Worm (Caenorhabditis elegans) whole organism, L4 larva: ENCODE results near the gene metl-2.
A peak's percentile ranks its signal among the peaks of the same experiment; 100 is the strongest.
"Not testable (repeated sequence)": the region's sequence is repeated elsewhere in the genome, so short reads cannot be mapped to it uniquely, and the experiment has no call there.

Source experiments
- F10B5.3 ChIP-seq: sonication (generic microtip); optimal IDR thresholded peaks from 2 replicates; lab custom pipeline; 2016; ENCODE audit warnings: mild to moderate bottlenecking, missing genetic modification characterization, missing compliant biosample characterization
- F37D6.2 ChIP-seq: sonication (generic microtip); optimal IDR thresholded peaks from 2 replicates; lab custom pipeline; 2016; ENCODE audit warnings: mild to moderate bottlenecking, missing genetic modification characterization, missing compliant biosample characterization
- F49E8.2 ChIP-seq: sonication (generic microtip); optimal IDR thresholded peaks from 2 replicates; lab custom pipeline; 2016; ENCODE audit warnings: missing compliant biosample characterization, mild to moderate bottlenecking, missing genetic modification characterization, borderline replicate concordance
- T26A8.4 ChIP-seq: fragments of 200-800 bp; sonication (Bioruptor generic); IDR thresholded peaks from 2 replicates; pipeline ENCODE4 v1.3.6; 2022; ENCODE audit warnings: missing genetic modification characterization, missing compliant biosample characterization
- Y48G9A.11 ChIP-seq: fragments of 200-800 bp; sonication (Bioruptor generic); IDR thresholded peaks from 2 replicates; pipeline ENCODE4 v1.3.6; 2022; ENCODE audit warnings: missing genetic modification reagents, missing genetic modification characterization, missing compliant biosample characterization
- Y75B8A.6 ChIP-seq: fragments of 200-800 bp; sonication (Bioruptor generic); IDR thresholded peaks from 2 replicates; pipeline ENCODE4 v1.3.6; 2022; ENCODE audit warnings: missing genetic modification reagents, missing genetic modification characterization, missing compliant biosample characterization
- aha-1 ChIP-seq: fragments of 150-350 bp; peaks from one replicate; lab custom pipeline; 2014; ENCODE audit warnings: missing biosample characterization, missing genetic modification characterization
- arid-1 ChIP-seq: fragments of 200-800 bp; sonication (Bioruptor generic); conservative IDR thresholded peaks from 2 replicates; pipeline ENCODE4 v1.3.6; 2022; ENCODE audit warnings: missing genetic modification reagents, missing genetic modification characterization, missing compliant biosample characterization
- attf-4 ChIP-seq: sonication (generic microtip); optimal IDR thresholded peaks from 3 replicates; lab custom pipeline; 2017; ENCODE audit warnings: missing biosample characterization, missing genetic modification characterization
- ceh-20 ChIP-seq: fragments of 200-800 bp; sonication (Bioruptor generic); IDR thresholded peaks from 2 replicates; pipeline ENCODE4 v1.3.6; 2022; ENCODE audit warnings: missing genetic modification reagents, missing genetic modification characterization, missing compliant biosample characterization
- ceh-44 ChIP-seq: fragments of 200-800 bp; sonication (Bioruptor generic); IDR thresholded peaks from 2 replicates; pipeline ENCODE4 v1.3.6; 2022; ENCODE audit warnings: missing genetic modification reagents, missing genetic modification characterization, missing compliant biosample characterization
- ctbp-1 ChIP-seq: fragments of 200-800 bp; sonication (Bioruptor generic); IDR thresholded peaks from 2 replicates; pipeline ENCODE4 v1.3.6; 2022; ENCODE audit warnings: missing genetic modification reagents, missing genetic modification characterization, missing compliant biosample characterization
- daf-19 ChIP-seq: fragments of 200-800 bp; sonication (Bioruptor generic); conservative IDR thresholded peaks from 2 replicates; pipeline ENCODE4 v1.3.6; 2022; ENCODE audit warnings: missing genetic modification characterization, missing compliant biosample characterization
- daf-8 ChIP-seq: fragments of 200-800 bp; sonication (Bioruptor generic); IDR thresholded peaks from 2 replicates; pipeline ENCODE4 v1.3.6; 2022; ENCODE audit warnings: missing genetic modification characterization, missing compliant biosample characterization
- dmd-9 ChIP-seq: fragments of 200-800 bp; sonication (Bioruptor generic); IDR thresholded peaks from 2 replicates; pipeline ENCODE4 v1.3.6; 2022; ENCODE audit warnings: missing genetic modification reagents, missing genetic modification characterization, missing compliant biosample characterization
- duxl-1 ChIP-seq: sonication (generic microtip); optimal IDR thresholded peaks from 2 replicates; lab custom pipeline; 2016; ENCODE audit warnings: mild to moderate bottlenecking, missing genetic modification characterization, moderate library complexity, missing compliant biosample characterization; ENCODE audit not compliant: poor library complexity
- egl-43 ChIP-seq: fragments of 200-800 bp; sonication (Bioruptor generic); IDR thresholded peaks from 2 replicates; pipeline ENCODE4 v1.3.6; 2022; ENCODE audit warnings: missing genetic modification reagents, missing genetic modification characterization, missing compliant biosample characterization
- fkh-10 ChIP-seq: fragments of 150-350 bp; optimal IDR thresholded peaks from 2 replicates; lab custom pipeline; 2014; ENCODE audit warnings: missing biosample characterization, missing genetic modification reagents, missing genetic modification characterization
- gei-8 ChIP-seq: fragments of 200-800 bp; sonication (Bioruptor generic); optimal IDR thresholded peaks from 2 replicates; lab custom pipeline; 2018; ENCODE audit warnings: mild to moderate bottlenecking, missing genetic modification characterization, missing compliant biosample characterization
- hlh-11 ChIP-seq: fragments of 200-800 bp; sonication (Bioruptor generic); optimal IDR thresholded peaks from 2 replicates; lab custom pipeline; 2018; ENCODE audit warnings: mild to moderate bottlenecking, missing genetic modification characterization, missing compliant biosample characterization
- hmg-1.1 ChIP-seq: fragments of 200-800 bp; sonication (Bioruptor generic); IDR thresholded peaks from 2 replicates; pipeline ENCODE4 v1.3.6; 2022; ENCODE audit warnings: missing genetic modification reagents, missing genetic modification characterization, missing compliant biosample characterization
- lim-7 ChIP-seq: fragments of 200-800 bp; sonication (Bioruptor generic); IDR thresholded peaks from 2 replicates; pipeline ENCODE4 v1.3.6; 2022; ENCODE audit warnings: missing genetic modification characterization, missing compliant biosample characterization
- lin-38 ChIP-seq: fragments of 200-800 bp; sonication (Bioruptor generic); IDR thresholded peaks from 2 replicates; pipeline ENCODE4 v1.3.6; 2022; ENCODE audit warnings: missing genetic modification reagents, missing genetic modification characterization, missing compliant biosample characterization
- lir-3 ChIP-seq: sonication (generic microtip); optimal IDR thresholded peaks from 2 replicates; lab custom pipeline; 2016; ENCODE audit warnings: mild to moderate bottlenecking, missing genetic modification characterization, missing compliant biosample characterization
- mes-2 ChIP-seq: sonication (generic microtip); optimal IDR thresholded peaks from 2 replicates; lab custom pipeline; 2016; ENCODE audit warnings: missing genotype, mild to moderate bottlenecking, missing genetic modification characterization, missing compliant biosample characterization; ENCODE audit not compliant: poor library complexity, severe bottlenecking
- mxl-3 ChIP-seq: fragments of 200-800 bp; sonication (Bioruptor generic); optimal IDR thresholded peaks from 2 replicates; lab custom pipeline; 2018; ENCODE audit warnings: mild to moderate bottlenecking, missing genetic modification characterization, missing compliant biosample characterization
- nhr-10 ChIP-seq: fragments of 150-350 bp; optimal IDR thresholded peaks from 2 replicates; lab custom pipeline; 2014; ENCODE audit warnings: missing biosample characterization, missing genetic modification characterization
- nhr-111 ChIP-seq: fragments of 200-800 bp; sonication (Bioruptor generic); optimal IDR thresholded peaks from 2 replicates; lab custom pipeline; 2018; ENCODE audit warnings: mild to moderate bottlenecking, missing genetic modification characterization, missing compliant biosample characterization
- nhr-25 ChIP-seq: sonication (generic microtip); optimal IDR thresholded peaks from 2 replicates; lab custom pipeline; 2017; ENCODE audit warnings: missing genetic modification characterization, mild to moderate bottlenecking, missing compliant biosample characterization, antibody characterized with exemption, moderate library complexity, borderline replicate concordance; ENCODE audit not compliant: insufficient read depth
- nhr-42 ChIP-seq: fragments of 200-800 bp; sonication (Bioruptor generic); IDR thresholded peaks from 2 replicates; pipeline ENCODE4 v1.3.6; 2022; ENCODE audit warnings: missing genetic modification characterization, missing compliant biosample characterization
- nhr-76 ChIP-seq: fragments of 150-350 bp; optimal IDR thresholded peaks from 2 replicates; lab custom pipeline; 2014; ENCODE audit warnings: missing biosample characterization, missing genetic modification characterization
- nhr-77 ChIP-seq: fragments of 150-350 bp; optimal IDR thresholded peaks from 2 replicates; lab custom pipeline; 2014; ENCODE audit warnings: missing biosample characterization, missing genetic modification characterization
- pha-4 ChIP-seq, 2 experiments: fragments of 150-350 bp in 1 of 2; fragments of 200-800 bp in 1 of 2; sonication (Bioruptor generic) in 1 of 2; IDR thresholded peaks in 1 of 2; optimal IDR thresholded peaks in 1 of 2; 2 replicates each; pipeline versions ENCODE4 v1.3.6 to Lab custom; 2014 to 2022; ENCODE audit warnings: missing genetic modification characterization in 2 of 2, missing genetic modification reagents in 2 of 2, missing biosample characterization in 1 of 2, missing compliant biosample characterization in 1 of 2
- sdz-12 ChIP-seq: fragments of 200-800 bp; sonication (Bioruptor generic); optimal IDR thresholded peaks from 2 replicates; lab custom pipeline; 2018; ENCODE audit warnings: mild to moderate bottlenecking, missing genetic modification characterization, missing compliant biosample characterization
- skn-1 ChIP-seq: fragments of 150-350 bp; optimal IDR thresholded peaks from 2 replicates; lab custom pipeline; 2014; ENCODE audit warnings: missing biosample characterization, missing genetic modification characterization
- spr-1 ChIP-seq: sonication (generic microtip); optimal IDR thresholded peaks from 2 replicates; lab custom pipeline; 2016; ENCODE audit warnings: mild to moderate bottlenecking, missing genetic modification characterization, missing compliant biosample characterization
- unc-130 ChIP-seq: sonication (generic microtip); optimal IDR thresholded peaks from 2 replicates; lab custom pipeline; 2016; ENCODE audit warnings: missing genetic modification reagents, missing genetic modification characterization, missing compliant biosample characterization
- unc-62 ChIP-seq, 3 experiments: fragments of 150-350 bp in 1 of 3; sonication (generic microtip); optimal IDR thresholded peaks in 2 of 3; peaks in 1 of 3; 1 replicate in 1 of 3; 2 replicates in 2 of 3; lab custom pipeline; 2014 to 2017; ENCODE audit warnings: missing biosample characterization in 3 of 3, missing genetic modification characterization in 3 of 3, missing genetic modification reagents in 3 of 3, missing genotype in 1 of 3
- vab-7 ChIP-seq: fragments of 200-800 bp; sonication (Bioruptor generic); IDR thresholded peaks from 2 replicates; pipeline ENCODE4 v1.3.6; 2022; ENCODE audit warnings: missing genetic modification reagents, missing genetic modification characterization, missing compliant biosample characterization
- zfp-2 ChIP-seq: sonication (generic microtip); optimal IDR thresholded peaks from 2 replicates; lab custom pipeline; 2016; ENCODE audit warnings: mild to moderate bottlenecking, missing genetic modification characterization, missing compliant biosample characterization
- zfp-3 ChIP-seq: fragments of 200-800 bp; sonication (Bioruptor generic); conservative IDR thresholded peaks from 2 replicates; pipeline ENCODE4 v1.3.6; 2022; ENCODE audit warnings: missing genetic modification reagents, missing genetic modification characterization, missing compliant biosample characterization
- zip-2 ChIP-seq: fragments of 150-350 bp; optimal IDR thresholded peaks from 2 replicates; lab custom pipeline; 2014; ENCODE audit warnings: missing biosample characterization, missing genetic modification characterization
- ztf-11 ChIP-seq: fragments of 150-350 bp; optimal IDR thresholded peaks from 2 replicates; lab custom pipeline; 2014; ENCODE audit warnings: missing biosample characterization, missing genetic modification characterization

Gene metl-2

DNA sequence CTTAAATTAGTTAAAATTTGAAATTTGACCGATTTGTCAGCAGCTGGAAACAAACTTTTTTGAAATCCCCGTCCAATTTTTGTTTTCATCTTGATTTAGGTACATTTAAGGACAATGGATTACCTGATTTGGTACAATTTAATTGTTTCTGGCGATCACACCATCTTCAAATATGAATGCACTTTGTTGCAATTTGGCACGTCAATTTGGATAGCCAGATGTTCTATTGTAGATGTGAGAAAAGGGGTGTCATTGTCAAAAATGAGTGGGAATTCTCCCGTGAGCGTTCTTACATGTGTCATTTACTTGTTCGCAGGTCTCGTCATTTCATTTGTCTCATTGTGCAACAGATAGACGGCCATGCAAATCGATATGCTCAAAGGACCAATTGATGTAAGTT is 18.5 kb downstream of the metl-2 start, which contains the start of gene Y53F4B.43:
TSS of gene Y53F4B.43 (plus strand) at position 301 of the 400 bp plus-strand sequence.
- not testable (repeated sequence) for TF ChIP-seq zfp-2; Y48G9A.11 (GFP tag; lab: Robert Waterston, UW); T26A8.4 (GFP tag; lab: Robert Waterston, UW)

DNA sequence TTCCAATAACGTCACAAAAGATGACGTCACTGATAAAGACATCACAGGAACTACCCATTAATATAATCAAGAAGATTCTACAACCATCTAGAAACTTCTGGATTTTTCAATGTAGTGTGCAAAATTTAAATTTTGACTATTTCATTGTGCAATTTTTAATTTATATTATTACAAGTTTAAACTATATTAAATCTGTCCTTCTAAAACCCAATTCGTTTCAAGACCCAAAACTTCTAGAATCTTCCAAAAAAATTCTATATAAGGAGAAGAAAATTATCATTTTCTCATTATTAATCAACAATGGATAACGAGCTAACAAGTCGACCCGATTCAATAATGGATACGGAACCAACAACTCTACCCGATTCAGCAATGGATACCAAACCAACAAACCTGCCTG is 22.9 kb downstream of the metl-2 start, which contains the start of gene Y53F4B.7:
TSS of gene Y53F4B.7 (plus strand) at position 301 of the 400 bp plus-strand sequence.
- TF ChIP-seq ztf-11 (tag; lab: Kevin White, UChicago); zfp-3 (GFP tag; lab: Robert Waterston, UW); F37D6.2 (tag; lab: Kevin White, UChicago): not testable (repeated sequence)

ce11 chrII:15003410-15003809 is 33.7 kb downstream of the metl-2 start, which contains the start of gene Y53F4B.10:
Gene Y53F4B.10, minus strand, starts transcription at chrII:15003510.
- TF ChIP-seq aha-1 (tag; lab: Kevin White, UChicago), result peak; percentile 83
- no peak for TF ChIP-seq unc-130 (GFP tag; lab: Kevin White, UChicago)

- TF ChIP-seq lim-7 (GFP tag; lab: Robert Waterston, UW), result 0 out of 2 replicates have a peak, but pooled peaks have one; percentile 52
- no peak for TF ChIP-seq unc-62 (GFP tag; optimal IDR thresholded peaks at IDR 0.05 in 1 of 2; lab: Kevin White, UChicago)
- TF ChIP-seq unc-62 (tag; optimal IDR thresholded peaks at IDR 0.05; lab: Kevin White, UChicago), result no peak
- TF ChIP-seq sdz-12 (GFP tag; lab: Kevin White, UChicago), result no peak
- no peak for TF ChIP-seq pha-4 (GFP tag; IDR thresholded peaks at IDR 0.05; lab: Robert Waterston, UW)
- no peak for TF ChIP-seq pha-4 (tag; optimal IDR thresholded peaks at IDR 0.05; lab: Kevin White, UChicago)
- peak; percentile 18 for TF ChIP-seq F49E8.2 (tag; lab: Kevin White, UChicago)
- TF ChIP-seq egl-43 (GFP tag; lab: Robert Waterston, UW), result no peak
- TF ChIP-seq ceh-20 (GFP tag; lab: Robert Waterston, UW), result no peak
- no peak for TF ChIP-seq hlh-11 (tag; lab: Kevin White, UChicago)
- no peak for TF ChIP-seq nhr-76 (tag; lab: Kevin White, UChicago)
- TF ChIP-seq skn-1 (tag; lab: Kevin White, UChicago), result no peak
- TF ChIP-seq lin-38 (GFP tag; lab: Robert Waterston, UW), result peak; percentile 83
- TF ChIP-seq ctbp-1, result 0 out of 2 replicates have a peak, but pooled peaks have one; percentile 24
- TF ChIP-seq daf-8 (GFP tag; lab: Robert Waterston, UW), result no peak
- no peak for TF ChIP-seq dmd-9 (GFP tag; lab: Robert Waterston, UW)
- TF ChIP-seq mxl-3 (GFP tag; lab: Kevin White, UChicago), result no peak
- no peak for TF ChIP-seq hmg-1.1 (GFP tag; lab: Robert Waterston, UW)
- TF ChIP-seq zip-2 (tag; lab: Kevin White, UChicago), result no peak
- peak; percentile 15 for TF ChIP-seq mes-2 (tag; lab: Kevin White, UChicago)
- no peak for TF ChIP-seq F10B5.3 (tag; lab: Kevin White, UChicago)
- no peak for TF ChIP-seq gei-8
- no peak for TF ChIP-seq lir-3 (tag; lab: Kevin White, UChicago)
- TF ChIP-seq duxl-1 (tag; lab: Kevin White, UChicago), result no peak
- TF ChIP-seq unc-130 (GFP tag; lab: Kevin White, UChicago), result peak; percentile 58
- TF ChIP-seq nhr-10 (tag; lab: Kevin White, UChicago), result no peak
- no peak for TF ChIP-seq vab-7 (GFP tag; lab: Robert Waterston, UW)
- no peak for TF ChIP-seq fkh-10 (GFP tag; lab: Kevin White, UChicago)
- TF ChIP-seq spr-1 (tag; lab: Kevin White, UChicago), result no peak
- TF ChIP-seq zfp-2, result no peak
- no peak for TF ChIP-seq nhr-25 (tag; lab: Kevin White, UChicago)
- TF ChIP-seq ceh-44 (GFP tag; lab: Robert Waterston, UW), result no peak
- no peak for TF ChIP-seq T26A8.4 (GFP tag; lab: Robert Waterston, UW)
- no peak for TF ChIP-seq attf-4 (tag; lab: Kevin White, UChicago)
- TF ChIP-seq daf-19 (GFP tag; lab: Robert Waterston, UW), result no peak
- TF ChIP-seq nhr-111 (GFP tag; lab: Kevin White, UChicago), result no peak
- TF ChIP-seq arid-1, result 0 out of 2 replicates have a peak, but pooled peaks have one; percentile 31
- TF ChIP-seq nhr-42 (GFP tag; lab: Robert Waterston, UW), result peak; percentile 67; the same call in 1 of the 2 replicates
- no peak for TF ChIP-seq nhr-77 (tag; lab: Kevin White, UChicago)
- TF ChIP-seq Y75B8A.6 (GFP tag; lab: Robert Waterston, UW), result no peak
Observed at ce11 chrII:15004538-15004937, 34.8 kb downstream of the metl-2 start.
